Worm (Caenorhabditis elegans): Measurements from ENCODE around the gene dnj-13.

Gene dnj-13

DNA sequence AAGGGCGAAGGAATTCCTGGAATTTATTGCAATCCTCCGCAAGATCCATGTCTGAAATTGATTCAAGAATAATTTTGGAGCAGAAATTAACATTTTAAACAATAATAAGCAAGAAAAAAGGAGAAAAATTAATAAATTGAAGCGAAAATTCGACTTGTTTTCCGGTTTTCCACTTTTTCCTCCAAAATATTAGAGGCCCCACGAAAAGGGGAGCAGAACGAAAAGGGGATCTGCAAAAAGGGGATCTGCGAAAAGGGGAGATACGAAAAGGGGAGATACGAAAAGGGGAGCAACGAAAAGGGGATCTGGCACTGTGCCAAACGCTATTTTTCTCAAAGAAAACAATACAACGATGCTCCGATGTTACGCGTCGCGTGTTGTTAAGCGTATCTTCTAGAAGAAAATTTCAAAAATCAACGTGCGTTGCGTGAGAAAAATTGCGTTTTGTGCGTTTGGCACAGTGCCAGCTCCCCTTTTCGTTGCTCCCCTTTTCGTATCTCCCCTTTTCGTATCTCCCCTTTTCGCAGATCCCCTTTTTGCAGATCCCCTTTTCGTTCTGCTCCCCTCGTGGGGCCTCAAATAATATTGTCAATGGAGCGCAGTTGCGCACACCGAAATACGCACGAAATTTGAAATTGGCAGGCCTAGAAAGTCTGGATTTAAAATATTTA lies 10.9 kb upstream of the dnj-13 start, which contains the start of gene Y62F5A.12 (continued):
- TF ChIP-seq lsy-2 (tag; optimal IDR thresholded peaks at IDR 0.05): peak; percentile 71 to 82
- TF ChIP-seq nhr-11 (tag; optimal IDR thresholded peaks at IDR 0.05): peak; percentile 68
- TF ChIP-seq lin-15B (tag; optimal IDR thresholded peaks at IDR 0.05): peak; percentile 39
- TF ChIP-seq aha-1 (tag): peak; percentile 99
- peak; percentile 44 for TF ChIP-seq lir-3 (tag; optimal IDR thresholded peaks at IDR 0.05)
- TF ChIP-seq Y105C5A.15 (GFP tag; IDR thresholded peaks at IDR 0.05): peak; percentile 70; the same call in 1 of the 2 replicates
- TF ChIP-seq lin-29 (GFP tag; IDR thresholded peaks at IDR 0.05): peak; percentile 55; the same call in 1 of the 2 replicates
- 0 out of 2 replicates have a peak, but pooled peaks have one; percentile 80 for TF ChIP-seq Y75B8A.6 (GFP tag; IDR thresholded peaks at IDR 0.05)
- peak; percentile 59 for TF ChIP-seq dve-1 (tag; optimal IDR thresholded peaks at IDR 0.05; ENCODE audit: insufficient read depth)
- TF ChIP-seq set-16 (GFP tag; IDR thresholded peaks at IDR 0.05): peak; percentile 67
- peak; percentile 91 to 97 for TF ChIP-seq madf-5 (GFP tag; IDR thresholded peaks at IDR 0.05)
- peak; percentile 32 to 38 for TF ChIP-seq mdl-1 (tag; optimal IDR thresholded peaks at IDR 0.05)
- TF ChIP-seq dmd-9 (GFP tag; IDR thresholded peaks at IDR 0.05): peak; percentile 98
- TF ChIP-seq hif-1 (tag; optimal IDR thresholded peaks at IDR 0.05): peak in 1 of 2 experiments; percentile 93
- TF ChIP-seq lin-13 (GFP tag; optimal IDR thresholded peaks at IDR 0.05): peak; percentile 69
- peak; percentile 77 for TF ChIP-seq dpl-1 (GFP tag; optimal IDR thresholded peaks at IDR 0.05)
- TF ChIP-seq ceh-20 (GFP tag; IDR thresholded peaks at IDR 0.05): peak; percentile 95
- TF ChIP-seq php-3 (GFP tag; IDR thresholded peaks at IDR 0.05): peak; percentile 77
- TF ChIP-seq fkh-10 (GFP tag; optimal IDR thresholded peaks at IDR 0.05): peak; percentile 51
- TF ChIP-seq mes-2 (tag; optimal IDR thresholded peaks at IDR 0.05; ENCODE audit: poor library complexity, severe bottlenecking): peak; percentile 99
- peak; percentile 85 for TF ChIP-seq mep-1 (tag; optimal IDR thresholded peaks at IDR 0.05)
- TF ChIP-seq spr-1 (tag; optimal IDR thresholded peaks at IDR 0.05): peak; percentile 66
- TF ChIP-seq nhr-48 (tag; optimal IDR thresholded peaks at IDR 0.05): peak; percentile 55
- peak; percentile 67 for TF ChIP-seq hlh-30 (tag; optimal IDR thresholded peaks at IDR 0.05; ENCODE audit: insufficient read depth)
- peak; percentile 65 for TF ChIP-seq hlh-11 (tag; optimal IDR thresholded peaks at IDR 0.05)
- peak; percentile 50 for TF ChIP-seq zfp-2 (tag; optimal IDR thresholded peaks at IDR 0.05)
- peak; percentile 66 for TF ChIP-seq nhr-102 (tag; optimal IDR thresholded peaks at IDR 0.05)
- TF ChIP-seq ceh-44 (GFP tag; IDR thresholded peaks at IDR 0.05): peak; percentile 99
- peak; percentile 84 for TF ChIP-seq unc-130 (GFP tag; optimal IDR thresholded peaks at IDR 0.05)
- peak; percentile 82 for TF ChIP-seq snpc-1.2 (GFP tag; IDR thresholded peaks at IDR 0.05)
- TF ChIP-seq tag-97 (GFP tag; IDR thresholded peaks at IDR 0.05): peak; percentile 88; the same call in 1 of the 2 replicates
- peak; percentile 96 for TF ChIP-seq vab-7 (GFP tag; IDR thresholded peaks at IDR 0.05)
- peak; percentile 27 for TF ChIP-seq ces-1 (GFP tag; optimal IDR thresholded peaks at IDR 0.05)
- TF ChIP-seq mdt-29 (GFP tag; IDR thresholded peaks at IDR 0.05): peak; percentile 85
- TF ChIP-seq mxl-2 (GFP tag; conservative IDR thresholded peaks at IDR 0.05): peak; percentile 80
- TF ChIP-seq nhr-28 (tag; optimal IDR thresholded peaks at IDR 0.05): peak; percentile 52

DNA sequence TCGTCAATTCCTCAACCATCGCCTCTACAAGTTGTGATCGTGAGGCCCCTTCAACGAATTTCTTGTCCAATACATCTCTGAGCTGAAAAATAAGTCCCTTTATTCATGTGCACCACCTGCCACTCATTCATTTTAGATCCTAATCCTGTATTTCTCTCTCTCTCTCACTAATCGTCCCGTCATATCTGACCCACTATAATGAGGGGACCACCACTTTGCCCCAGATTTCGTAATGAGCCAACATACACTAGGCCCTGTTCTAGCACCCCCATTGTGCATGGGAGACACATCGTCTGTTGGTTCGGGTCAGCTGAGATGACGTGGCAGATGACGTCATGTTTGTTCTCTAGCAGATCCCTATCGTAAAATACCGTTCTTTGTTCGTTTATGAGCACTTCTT lies 10.1 kb upstream of the dnj-13 start:
- TF ChIP-seq unc-62 (GFP tag; optimal IDR thresholded peaks at IDR 0.05 in 1 of 2): peak in 1 of 2 experiments; percentile 26
- TF ChIP-seq unc-62 (tag; optimal IDR thresholded peaks at IDR 0.05): no peak
- TF ChIP-seq zag-1 (tag; optimal IDR thresholded peaks at IDR 0.05): no peak
- TF ChIP-seq zip-2 (tag; optimal IDR thresholded peaks at IDR 0.05): no peak
- peak; percentile 58 for TF ChIP-seq aha-1 (tag)

Data from whole organism, L4 larva.